Fruit fly (Drosophila melanogaster): ENCODE measurements around the gene Naa60.
A peak's percentile ranks its signal among the peaks of the same experiment; 100 is the strongest.

Gene Naa60

DNA sequence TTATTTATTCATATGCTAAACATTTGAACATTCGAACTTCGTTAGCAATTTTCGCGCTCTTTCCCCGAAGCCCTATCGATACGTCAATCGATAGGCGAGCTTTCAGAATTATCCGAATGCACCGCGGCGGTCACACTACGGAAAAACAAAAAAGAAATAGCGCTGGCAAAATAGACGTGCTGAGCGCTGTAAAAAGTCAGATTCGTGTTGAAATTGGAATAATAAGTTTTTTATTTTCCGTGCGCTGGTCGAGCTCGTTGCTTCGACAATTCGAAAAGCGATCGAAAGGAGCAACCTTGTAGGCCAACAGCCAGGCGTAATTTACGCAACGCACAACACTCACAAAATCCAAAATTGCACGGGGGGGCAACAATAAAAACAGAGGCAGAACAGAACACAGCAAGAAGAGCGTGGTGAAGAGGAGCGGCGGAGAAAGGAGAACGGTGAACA, 28.5 kb upstream of the Naa60 start, which contains the start of gene Ubc4 (continued):
- TF ChIP-seq CG4328 (GFP tag; optimal IDR thresholded peaks at IDR 0.05) (no peak), CG18262 (tag; optimal IDR thresholded peaks at IDR 0.05) (no peak), CG12659 (GFP tag; optimal IDR thresholded peaks at IDR 0.05) (peak; percentile 57), CG6765 (GFP tag; optimal IDR thresholded peaks at IDR 0.05) (no peak), CG2129 (GFP tag; IDR thresholded peaks at IDR 0.05; ENCODE audit: partially characterized antibody) (0 out of 2 replicates have a peak, but pooled peaks have one; percentile 22), Sox102F (GFP tag; optimal IDR thresholded peaks at IDR 0.05) (no peak), Bteb2 (GFP tag; optimal IDR thresholded peaks at IDR 0.05) (no peak), Rx (GFP tag; IDR thresholded peaks at IDR 0.05) (no peak), Ets97D (GFP tag; optimal IDR thresholded peaks at IDR 0.05) (peak; percentile 54), Adf1 (GFP tag; IDR thresholded peaks at IDR 0.05) (peak; percentile 25; the same call in 1 of the 2 replicates), CG6683 (GFP tag; optimal IDR thresholded peaks at IDR 0.05) (no peak), psq (GFP tag; optimal IDR thresholded peaks at IDR 0.05) (no peak), sug (tag; optimal IDR thresholded peaks at IDR 0.05) (peak; percentile 78), amos (GFP tag; IDR thresholded peaks at IDR 0.05; ENCODE audit: partially characterized antibody) (peak; percentile 91; the same call in 1 of the 2 replicates), CG11093 (GFP tag; IDR thresholded peaks at IDR 0.05) (no peak), sens-2 (GFP tag; IDR thresholded peaks at IDR 0.05) (no peak), Atf-2 (GFP tag; optimal IDR thresholded peaks at IDR 0.05) (no peak), MBD-R2 (GFP tag; IDR thresholded peaks at IDR 0.05) (peak; percentile 56; the same call in 1 of the 2 replicates), zen (tag; optimal IDR thresholded peaks at IDR 0.05) (no peak), CG3407 (GFP tag; optimal IDR thresholded peaks at IDR 0.05) (no peak), prd (optimal IDR thresholded peaks at IDR 0.05) (no peak), prd (GFP tag; IDR thresholded peaks at IDR 0.05) (0 out of 3 replicates have a peak, but pooled peaks have one; percentile 10), Mrtf (GFP tag; IDR thresholded peaks at IDR 0.05) (0 out of 3 replicates have a peak, but pooled peaks have one; percentile 32), ato (GFP tag; IDR thresholded peaks at IDR 0.05; ENCODE audit: partially characterized antibody) (peak; percentile 77), CG8478 (optimal IDR thresholded peaks at IDR 0.05) (no peak), vnd (GFP tag; IDR thresholded peaks at IDR 0.05; ENCODE audit: partially characterized antibody) (peak; percentile 71), Poxn (GFP tag; IDR thresholded peaks at IDR 0.05) (no peak), zfh1 (GFP tag; IDR thresholded peaks at IDR 0.05) (no peak), CG10267 (tag; optimal IDR thresholded peaks at IDR 0.05) (no peak), Dll (GFP tag; IDR thresholded peaks at IDR 0.05; ENCODE audit: partially characterized antibody) (peak; percentile 87), bowl (GFP tag; IDR thresholded peaks at IDR 0.05) (no peak), wdn (GFP tag; IDR thresholded peaks at IDR 0.05) (no peak), mld (GFP tag; IDR thresholded peaks at IDR 0.05; ENCODE audit: partially characterized antibody) (peak; percentile 71; the same call in 2 of the 3 replicates), CG4617 (GFP tag; optimal IDR thresholded peaks at IDR 0.05; ENCODE audit: borderline replicate concordance) (peak; percentile 81), CG5953 (GFP tag; IDR thresholded peaks at IDR 0.05) (no peak), gro (GFP tag; optimal IDR thresholded peaks at IDR 0.05) (peak; percentile 42), Ptx1 (GFP tag; IDR thresholded peaks at IDR 0.05) (no peak), CG1792 (GFP tag; optimal IDR thresholded peaks at IDR 0.05) (no peak), CG17186 (GFP tag; optimal IDR thresholded peaks at IDR 0.05) (no peak), CG1603 (tag; optimal IDR thresholded peaks at IDR 0.05) (peak; percentile 56), mirr (GFP tag; optimal IDR thresholded peaks at IDR 0.05) (no peak), Fer2 (tag; optimal IDR thresholded peaks at IDR 0.05) (no peak), sr (GFP tag; IDR thresholded peaks at IDR 0.05) (no peak), gt (GFP tag; IDR thresholded peaks at IDR 0.05) (no peak), Trl (optimal IDR thresholded peaks at IDR 0.05) (peak in 1 of 2 experiments; percentile 30), Trl (GFP tag; optimal IDR thresholded peaks at IDR 0.05) (no peak), stc (GFP tag; IDR thresholded peaks at IDR 0.05) (0 out of 2 replicates have a peak, but pooled peaks have one; percentile 11), E2f2 (GFP tag; IDR thresholded peaks at IDR 0.05) (peak; percentile 98), HmgZ (tag; optimal IDR thresholded peaks at IDR 0.05) (peak; percentile 55), tio (GFP tag; optimal IDR thresholded peaks at IDR 0.05) (no peak), rib (GFP tag; IDR thresholded peaks at IDR 0.05) (no peak), CG14965 (GFP tag; optimal IDR thresholded peaks at IDR 0.05; ENCODE audit: borderline replicate concordance) (no peak)
